Worm (Caenorhabditis elegans): ENCODE data around the gene F43D2.6.

- TF ChIP-seq sdz-38 (tag; optimal IDR thresholded peaks at IDR 0.05) (no peak), ZK185.1 (tag; optimal IDR thresholded peaks at IDR 0.05; ENCODE audit: poor library complexity, severe bottlenecking) (no peak), K11D2.4 (GFP tag; IDR thresholded peaks at IDR 0.05) (no peak), snpc-4 (GFP tag; optimal IDR thresholded peaks at IDR 0.05) (no peak), snpc-4 (tag; optimal IDR thresholded peaks at IDR 0.05) (no peak), F57C9.4 (tag; optimal IDR thresholded peaks at IDR 0.05) (no peak), F10E7.11 (tag; optimal IDR thresholded peaks at IDR 0.05) (no peak), hsf-1 (GFP tag; IDR thresholded peaks at IDR 0.05) (no peak), lin-35 (GFP tag; optimal IDR thresholded peaks at IDR 0.05) (no peak), lsy-27 (tag; optimal IDR thresholded peaks at IDR 0.05; ENCODE audit: borderline replicate concordance, insufficient read depth) (no peak), attf-6 (GFP tag; IDR thresholded peaks at IDR 0.05) (no peak), ceh-40 (GFP tag; IDR thresholded peaks at IDR 0.05) (no peak), mxl-1 (tag; optimal IDR thresholded peaks at IDR 0.05) (no peak), nfya-1 (tag; optimal IDR thresholded peaks at IDR 0.05; ENCODE audit: borderline replicate concordance, insufficient read depth) (no peak)
These were observed 40.0 kb downstream of the F43D2.6 start for ce11 chrV:14594943-14595342.

Measured in whole organism, young adult.